Worm (Caenorhabditis elegans): ENCODE measurements around the gene C15H9.3.

DNA sequence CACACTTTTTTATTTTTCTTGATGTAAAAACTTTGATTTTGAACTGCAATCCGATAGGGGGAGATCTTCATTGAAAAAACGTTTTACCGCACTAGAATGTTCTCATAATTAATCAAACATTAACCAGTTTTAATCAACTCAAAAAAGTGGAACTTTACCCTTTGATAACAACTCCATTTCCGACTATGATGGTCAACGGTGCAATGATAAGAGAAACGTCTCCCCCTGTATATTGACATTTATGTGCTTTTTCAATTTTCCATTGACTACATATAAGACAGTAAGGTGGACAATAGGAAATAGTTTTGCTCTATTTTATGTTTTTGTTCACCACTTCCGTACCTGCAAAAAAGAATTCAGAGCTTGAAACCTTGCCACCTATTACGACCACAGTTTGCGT lies 17.2 kb upstream of the C15H9.3 start:
- TF ChIP-seq nhr-237 (tag; optimal IDR thresholded peaks at IDR 0.05) (no peak), fkh-10 (GFP tag; optimal IDR thresholded peaks at IDR 0.05) (no peak), R02D3.7 (tag; optimal IDR thresholded peaks at IDR 0.05) (no peak), snpc-4 (tag; optimal IDR thresholded peaks at IDR 0.05) (no peak), pqm-1 (tag; optimal IDR thresholded peaks at IDR 0.05) (peak; percentile 78), fos-1 (tag; optimal IDR thresholded peaks at IDR 0.05) (no peak), mml-1 (tag; optimal IDR thresholded peaks at IDR 0.05) (no peak), nhr-11 (tag; optimal IDR thresholded peaks at IDR 0.05) (no peak), nhr-77 (tag; optimal IDR thresholded peaks at IDR 0.05) (no peak), ama-1 (optimal IDR thresholded peaks at IDR 0.05) (no peak), ceh-28 (tag; optimal IDR thresholded peaks at IDR 0.05) (no peak), ceh-9 (tag; optimal IDR thresholded peaks at IDR 0.05) (no peak), nhr-28 (tag; optimal IDR thresholded peaks at IDR 0.05) (no peak), daf-12 (tag; optimal IDR thresholded peaks at IDR 0.05) (no peak)
